Fruit fly (Drosophila melanogaster): ENCODE results near the gene CG9997.

Gene CG9997

DNA sequence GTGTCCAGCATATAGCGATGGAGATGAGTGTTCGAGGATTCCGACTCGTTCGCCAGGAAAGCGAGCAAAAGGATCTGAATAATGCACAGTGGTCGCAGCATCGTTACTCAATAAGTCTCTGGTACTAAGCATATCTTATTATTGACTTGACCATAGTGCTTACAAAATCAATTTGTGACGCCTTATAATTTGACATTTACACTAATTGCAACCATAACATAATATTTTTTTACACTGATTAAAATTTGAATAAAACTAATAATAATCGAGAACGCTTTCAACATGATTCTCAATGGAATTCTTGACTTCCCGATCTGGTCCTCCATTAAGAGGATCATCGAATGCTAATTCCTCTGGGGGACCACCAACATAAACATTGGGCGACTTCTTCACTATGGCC is at the start of gene CG9997:
Gene CG9997, minus strand, starts transcription at position 101 of the 400 bp plus-strand sequence.
- no peak for TF ChIP-seq CG8632 (GFP tag; optimal IDR thresholded peaks at IDR 0.05)

DNA sequence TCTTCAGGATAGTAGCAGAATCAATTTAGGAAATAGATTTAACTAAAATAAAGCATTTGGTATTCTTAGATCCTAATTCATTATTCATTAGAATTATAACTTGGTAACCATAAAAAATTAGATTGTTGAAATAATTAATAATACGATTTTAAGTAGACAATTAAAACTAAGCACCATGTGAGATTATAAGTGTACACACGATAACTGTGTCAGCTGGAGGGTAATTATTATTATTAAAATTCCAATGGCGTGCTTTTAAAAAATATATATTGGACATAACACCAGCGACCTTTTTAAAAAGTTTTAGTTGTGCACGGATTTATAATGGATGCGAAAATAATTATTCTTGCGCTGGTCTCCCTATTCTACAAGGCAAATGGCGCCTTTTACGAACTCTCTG is 49.6 kb upstream of the CG9997 start, which contains the start of gene CheB98a:
Gene CheB98a, plus strand, starts transcription at position 301 of the 400 bp plus-strand sequence.
- TF ChIP-seq CG7368 (GFP tag; optimal IDR thresholded peaks at IDR 0.05) = no peak
- no peak for TF ChIP-seq Blimp-1 (GFP tag; optimal IDR thresholded peaks at IDR 0.05)
- no peak for TF ChIP-seq Ets21C (GFP tag; optimal IDR thresholded peaks at IDR 0.05)
- TF ChIP-seq CG34406 (GFP tag; optimal IDR thresholded peaks at IDR 0.05) = no peak
- TF ChIP-seq CG8632 (GFP tag; optimal IDR thresholded peaks at IDR 0.05) = no peak
- TF ChIP-seq dsx (GFP tag; optimal IDR thresholded peaks at IDR 0.05; ENCODE audit: poor library complexity, severe bottlenecking) = no peak
- no peak for TF ChIP-seq CG16779 (tag; optimal IDR thresholded peaks at IDR 0.05)
- no peak for TF ChIP-seq acj6 (GFP tag; optimal IDR thresholded peaks at IDR 0.05)
- no peak for TF ChIP-seq CG6854 (GFP tag; optimal IDR thresholded peaks at IDR 0.05)
- TF ChIP-seq CG6276 (GFP tag; optimal IDR thresholded peaks at IDR 0.05) = no peak
- no peak for TF ChIP-seq lz (GFP tag; optimal IDR thresholded peaks at IDR 0.05)
- TF ChIP-seq Sox14 (GFP tag; optimal IDR thresholded peaks at IDR 0.05) = no peak
- no peak for TF ChIP-seq Eip93F (GFP tag; optimal IDR thresholded peaks at IDR 0.05)
- no peak for TF ChIP-seq Eip75B (GFP tag; optimal IDR thresholded peaks at IDR 0.05)
- no peak for TF ChIP-seq Eip78C (GFP tag)
- TF ChIP-seq Lpt (GFP tag; optimal IDR thresholded peaks at IDR 0.05) = no peak
- TF ChIP-seq Met (GFP tag; optimal IDR thresholded peaks at IDR 0.05) = no peak

DNA sequence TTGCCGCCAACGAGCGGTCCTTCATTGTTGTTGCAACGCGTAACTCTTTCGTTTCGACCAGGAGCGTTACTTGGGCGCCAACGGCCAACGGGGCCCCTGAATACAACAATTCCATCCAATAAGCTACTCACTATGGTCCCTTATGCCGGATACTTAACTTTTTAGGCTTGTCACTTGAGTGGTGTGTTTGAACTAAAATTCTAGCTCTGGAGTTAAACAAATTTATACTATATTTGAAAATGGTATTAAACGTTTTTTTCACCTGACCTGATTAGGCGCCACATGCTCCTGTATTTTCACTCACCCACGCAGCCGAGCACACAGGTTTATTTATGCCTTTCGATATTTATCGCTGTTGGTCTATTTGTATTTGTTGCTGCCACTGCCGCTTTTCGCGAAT is 48.4 kb upstream of the CG9997 start:
- TF ChIP-seq fd59A (GFP tag; optimal IDR thresholded peaks at IDR 0.05) (peak; percentile 29), esn (GFP tag; optimal IDR thresholded peaks at IDR 0.05) (peak; percentile 16), topi (GFP tag; optimal IDR thresholded peaks at IDR 0.05) (peak; percentile 61), Met (GFP tag; optimal IDR thresholded peaks at IDR 0.05) (peak; percentile 17), CG11902 (GFP tag; optimal IDR thresholded peaks at IDR 0.05) (peak; percentile 52), acj6 (GFP tag; optimal IDR thresholded peaks at IDR 0.05) (peak; percentile 24), achi (GFP tag; optimal IDR thresholded peaks at IDR 0.05) (no peak), Hr4 (GFP tag; optimal IDR thresholded peaks at IDR 0.05) (no peak), Smox (GFP tag; optimal IDR thresholded peaks at IDR 0.05) (peak; percentile 6), Ets21C (GFP tag; optimal IDR thresholded peaks at IDR 0.05) (peak; percentile 21), CG6808 (GFP tag; optimal IDR thresholded peaks at IDR 0.05) (no peak), Hr39 (GFP tag; optimal IDR thresholded peaks at IDR 0.05) (peak; percentile 31), CG32006 (GFP tag; optimal IDR thresholded peaks at IDR 0.05) (peak; percentile 30), CG31627 (GFP tag; optimal IDR thresholded peaks at IDR 0.05) (peak; percentile 44), OdsH (GFP tag; optimal IDR thresholded peaks at IDR 0.05) (peak; percentile 9), CG9139 (GFP tag; optimal IDR thresholded peaks at IDR 0.05) (no peak), Hr38 (GFP tag; optimal IDR thresholded peaks at IDR 0.05) (no peak), Eip93F (GFP tag; optimal IDR thresholded peaks at IDR 0.05) (no peak), CG3032 (tag; optimal IDR thresholded peaks at IDR 0.05) (no peak), CG11762 (GFP tag; optimal IDR thresholded peaks at IDR 0.05; ENCODE audit: insufficient read depth) (no peak), svp (GFP tag) (peak; percentile 91), CG6276 (GFP tag; optimal IDR thresholded peaks at IDR 0.05) (no peak), Sox15 (GFP tag; optimal IDR thresholded peaks at IDR 0.05) (no peak), lz (GFP tag; optimal IDR thresholded peaks at IDR 0.05) (peak; percentile 17), Eip78C (GFP tag) (peak; percentile 82), spab (GFP tag; optimal IDR thresholded peaks at IDR 0.05) (no peak), Sox14 (GFP tag; optimal IDR thresholded peaks at IDR 0.05) (peak; percentile 18), CG16779 (tag; optimal IDR thresholded peaks at IDR 0.05) (no peak), CG15336 (GFP tag; IDR thresholded peaks at IDR 0.05) (no peak)

DNA sequence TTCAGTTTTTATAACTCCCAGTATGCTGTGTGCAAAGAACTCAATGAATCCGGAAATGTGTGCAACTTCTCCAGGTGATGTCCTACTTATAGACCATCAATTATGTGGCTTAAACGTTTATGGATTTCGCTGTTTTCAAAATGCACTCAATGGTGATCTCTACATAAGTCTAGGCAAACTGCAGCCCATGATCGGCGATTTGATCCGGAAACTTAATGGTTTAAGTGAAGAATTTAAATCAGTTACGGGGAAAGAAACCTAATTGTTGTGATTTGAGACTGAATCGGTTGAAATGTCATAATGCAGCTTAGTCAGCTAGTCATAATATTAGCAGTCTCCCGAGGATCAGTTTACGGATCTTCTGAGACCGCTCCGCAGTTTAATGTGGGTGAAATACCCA is 33.4 kb upstream of the CG9997 start, which contains the start of gene intr:
Gene intr, plus strand, starts transcription at position 301 of the 400 bp plus-strand sequence.
- TF ChIP-seq Ets96B (tag; optimal IDR thresholded peaks at IDR 0.05) (no peak), CG6808 (GFP tag; optimal IDR thresholded peaks at IDR 0.05) (no peak), acj6 (GFP tag; optimal IDR thresholded peaks at IDR 0.05) (no peak), svp (GFP tag) (no peak), Gug (GFP tag; IDR thresholded peaks at IDR 0.05) (no peak), CG15336 (GFP tag; IDR thresholded peaks at IDR 0.05) (no peak), CG1621 (tag; optimal IDR thresholded peaks at IDR 0.05) (no peak), dsx (GFP tag; optimal IDR thresholded peaks at IDR 0.05; ENCODE audit: poor library complexity, severe bottlenecking) (no peak), CG10631 (GFP tag; optimal IDR thresholded peaks at IDR 0.05) (no peak), CG6163 (GFP tag; IDR thresholded peaks at IDR 0.05) (no peak), ss (GFP tag; optimal IDR thresholded peaks at IDR 0.05) (no peak), CG31627 (GFP tag; optimal IDR thresholded peaks at IDR 0.05) (no peak), Sox15 (GFP tag; optimal IDR thresholded peaks at IDR 0.05) (no peak), topi (GFP tag; optimal IDR thresholded peaks at IDR 0.05) (no peak), Met (GFP tag; optimal IDR thresholded peaks at IDR 0.05) (no peak)
